Fruit fly (Drosophila melanogaster) whole organism: ENCODE results near the gene Vha26.

Experiments used
- CG8478 ChIP-seq: fragments of >200 bp; optimal IDR thresholded peaks from 2 replicates; lab custom pipeline; 2018; ENCODE audit warnings: inconsistent platforms
- Dll ChIP-seq: fragments of >200 bp; optimal IDR thresholded peaks from 2 replicates; lab custom pipeline; 2017
- EcR ChIP-seq, 2 experiments: fragments of >200 bp; optimal IDR thresholded peaks; 2 replicates each; lab custom pipeline; 2017; ENCODE audit warnings: missing biosample characterization in 2 of 2, missing genetic modification characterization in 2 of 2, missing genetic modification reagents in 2 of 2
- pan ChIP-seq: fragments of >200 bp; optimal IDR thresholded peaks from 2 replicates; lab custom pipeline; 2017
- psq ChIP-seq: fragments of >200 bp; optimal IDR thresholded peaks from 2 replicates; lab custom pipeline; 2017
- usp ChIP-seq: fragments of >200 bp; optimal IDR thresholded peaks from 2 replicates; lab custom pipeline; 2017; ENCODE audit warnings: missing biosample characterization, missing genetic modification characterization, mixed read lengths

dm6 chr3R:5617923-5618623, 26.5 kb downstream of the Vha26 start:
- TF ChIP-seq CG8478 (no peak), pan (lab: Kevin White, UChicago) (no peak), Dll (lab: Kevin White, UChicago) (no peak), EcR (GFP tag; optimal IDR thresholded peaks at IDR 0.05; lab: Kevin White, UChicago) (no peak), usp (no peak), psq (lab: Kevin White, UChicago) (no peak)
